Fruit fly (Drosophila melanogaster) whole organism, adult: ENCODE measurements around the gene CSN1b.

Experiments
- CG11617 ChIP-seq: fragments of 200-800 bp; sonication (Bioruptor generic); optimal IDR thresholded peaks from 2 replicates; lab custom pipeline; 2017; ENCODE audit warnings: mild to moderate bottlenecking, missing biosample characterization, missing genetic modification reagents, missing genetic modification characterization
- CG12768 ChIP-seq: fragments of 200-800 bp; sonication (Bioruptor generic); optimal IDR thresholded peaks from 2 replicates; lab custom pipeline; 2017; ENCODE audit warnings: missing biosample characterization, missing genetic modification characterization, mild to moderate bottlenecking, moderate library complexity, missing genetic modification reagents
- CG33017 ChIP-seq: fragments of 200-800 bp; sonication (Bioruptor generic); optimal IDR thresholded peaks from 2 replicates; lab custom pipeline; 2018; ENCODE audit warnings: missing biosample characterization, mild to moderate bottlenecking, missing genetic modification characterization, moderate library complexity
- CG7045 ChIP-seq: fragments of 200-800 bp; sonication (Bioruptor generic); optimal IDR thresholded peaks from 2 replicates; lab custom pipeline; 2017; ENCODE audit warnings: missing biosample characterization, mild to moderate bottlenecking, missing genetic modification characterization
- CG7101 ChIP-seq: fragments of 200-800 bp; sonication (Bioruptor generic); optimal IDR thresholded peaks from 2 replicates; lab custom pipeline; 2018; ENCODE audit warnings: missing biosample characterization, mild to moderate bottlenecking, missing genetic modification characterization, moderate library complexity
- Crg-1 ChIP-seq: fragments of 200-800 bp; sonication (Bioruptor generic); optimal IDR thresholded peaks from 2 replicates; lab custom pipeline; 2016; ENCODE audit warnings: missing biosample characterization, missing genetic modification characterization
- Hr96 ChIP-seq: fragments of 200-800 bp; sonication (Bioruptor generic); optimal IDR thresholded peaks from 2 replicates; lab custom pipeline; 2016; ENCODE audit warnings: missing biosample characterization, missing genetic modification characterization
- Mnt ChIP-seq: fragments of 200-800 bp; sonication (Bioruptor generic); optimal IDR thresholded peaks from 2 replicates; lab custom pipeline; 2016; ENCODE audit warnings: missing biosample characterization, mild to moderate bottlenecking, missing genetic modification characterization
- bab1 ChIP-seq: fragments of 200-800 bp; sonication (Bioruptor generic); optimal IDR thresholded peaks from 3 replicates; lab custom pipeline; 2019; ENCODE audit warnings: missing biosample characterization, mild to moderate bottlenecking, missing genetic modification characterization, moderate library complexity
- cic ChIP-seq: fragments of 200-800 bp; sonication (Bioruptor generic); optimal IDR thresholded peaks from 2 replicates; lab custom pipeline; 2017; ENCODE audit warnings: missing biosample characterization, mild to moderate bottlenecking, missing genetic modification characterization, moderate library complexity
- kay ChIP-seq: fragments of 200-800 bp; sonication (Bioruptor generic); peaks from one replicate; lab custom pipeline; 2016; ENCODE audit warnings: missing biosample characterization, missing genetic modification characterization, borderline replicate concordance
- pad ChIP-seq: fragments of 200-800 bp; sonication (Bioruptor generic); optimal IDR thresholded peaks from 3 replicates; lab custom pipeline; 2017; ENCODE audit warnings: missing biosample characterization, missing genetic modification characterization, mild to moderate bottlenecking, moderate library complexity, missing genetic modification reagents
- tj ChIP-seq: fragments of 200-800 bp; sonication (Bioruptor generic); optimal IDR thresholded peaks from 3 replicates; lab custom pipeline; 2017; ENCODE audit warnings: missing biosample characterization, mild to moderate bottlenecking, missing genetic modification characterization, moderate library complexity
- toe ChIP-seq: fragments of 200-800 bp; sonication (Bioruptor generic); optimal IDR thresholded peaks from 2 replicates; lab custom pipeline; 2016; ENCODE audit warnings: missing biosample characterization, missing genetic modification characterization

dm6 chr3L:18853439-18853838, 51.3 kb downstream of the CSN1b start:
- TF ChIP-seq Mnt (GFP tag; lab: Kevin White, UChicago) (no peak), bab1 (GFP tag; lab: Kevin White, UChicago) (no peak), CG12768 (GFP tag; lab: Kevin White, UChicago) (no peak), tj (GFP tag; lab: Kevin White, UChicago) (no peak), CG7101 (tag; lab: Kevin White, UChicago) (no peak), CG7045 (no peak), kay (GFP tag; lab: Kevin White, UChicago) (no peak), CG33017 (tag; lab: Kevin White, UChicago) (no peak), pad (GFP tag; lab: Kevin White, UChicago) (no peak), CG11617 (GFP tag; lab: Kevin White, UChicago) (no peak), toe (GFP tag; lab: Kevin White, UChicago) (no peak), cic (GFP tag; lab: Kevin White, UChicago) (no peak), Hr96 (GFP tag; lab: Kevin White, UChicago) (no peak), Crg-1 (GFP tag; lab: Kevin White, UChicago) (no peak)
